Fruit fly (Drosophila melanogaster) whole organism, adult: ENCODE results near the gene jigr1.

Experiments used
- CG11617 ChIP-seq: fragments of 200-800 bp; sonication (Bioruptor generic); optimal IDR thresholded peaks from 2 replicates; lab custom pipeline; 2017; ENCODE audit warnings: mild to moderate bottlenecking, missing biosample characterization, missing genetic modification reagents, missing genetic modification characterization
- CG12768 ChIP-seq: fragments of 200-800 bp; sonication (Bioruptor generic); optimal IDR thresholded peaks from 2 replicates; lab custom pipeline; 2017; ENCODE audit warnings: missing biosample characterization, missing genetic modification characterization, mild to moderate bottlenecking, moderate library complexity, missing genetic modification reagents
- CG14711 ChIP-seq: fragments of 200-800 bp; sonication (Bioruptor generic); optimal IDR thresholded peaks from 2 replicates; lab custom pipeline; 2018; ENCODE audit warnings: missing biosample characterization, mild to moderate bottlenecking, missing genetic modification characterization, moderate library complexity
- CG1620 ChIP-seq: fragments of 200-800 bp; sonication (Bioruptor generic); optimal IDR thresholded peaks from 2 replicates; lab custom pipeline; 2016; ENCODE audit warnings: missing biosample characterization, missing genetic modification characterization
- CG33017 ChIP-seq: fragments of 200-800 bp; sonication (Bioruptor generic); optimal IDR thresholded peaks from 2 replicates; lab custom pipeline; 2018; ENCODE audit warnings: missing biosample characterization, mild to moderate bottlenecking, missing genetic modification characterization, moderate library complexity
- CG5204 ChIP-seq: fragments of 200-800 bp; sonication (Bioruptor generic); optimal IDR thresholded peaks from 2 replicates; lab custom pipeline; 2016; ENCODE audit warnings: missing biosample characterization, missing genetic modification characterization
- CG7045 ChIP-seq: fragments of 200-800 bp; sonication (Bioruptor generic); optimal IDR thresholded peaks from 2 replicates; lab custom pipeline; 2017; ENCODE audit warnings: missing biosample characterization, mild to moderate bottlenecking, missing genetic modification characterization
- CG7101 ChIP-seq: fragments of 200-800 bp; sonication (Bioruptor generic); optimal IDR thresholded peaks from 2 replicates; lab custom pipeline; 2018; ENCODE audit warnings: missing biosample characterization, mild to moderate bottlenecking, missing genetic modification characterization, moderate library complexity
- Clk ChIP-seq: fragments of 200-800 bp; sonication (Bioruptor generic); optimal IDR thresholded peaks from 2 replicates; lab custom pipeline; 2017; ENCODE audit warnings: missing biosample characterization, missing genetic modification characterization
- Crg-1 ChIP-seq: fragments of 200-800 bp; sonication (Bioruptor generic); optimal IDR thresholded peaks from 2 replicates; lab custom pipeline; 2016; ENCODE audit warnings: missing biosample characterization, missing genetic modification characterization
- Hr96 ChIP-seq: fragments of 200-800 bp; sonication (Bioruptor generic); optimal IDR thresholded peaks from 2 replicates; lab custom pipeline; 2016; ENCODE audit warnings: missing biosample characterization, missing genetic modification characterization
- Mnt ChIP-seq: fragments of 200-800 bp; sonication (Bioruptor generic); optimal IDR thresholded peaks from 2 replicates; lab custom pipeline; 2016; ENCODE audit warnings: missing biosample characterization, mild to moderate bottlenecking, missing genetic modification characterization
- bab1 ChIP-seq: fragments of 200-800 bp; sonication (Bioruptor generic); optimal IDR thresholded peaks from 3 replicates; lab custom pipeline; 2019; ENCODE audit warnings: missing biosample characterization, mild to moderate bottlenecking, missing genetic modification characterization, moderate library complexity
- cic ChIP-seq: fragments of 200-800 bp; sonication (Bioruptor generic); optimal IDR thresholded peaks from 2 replicates; lab custom pipeline; 2017; ENCODE audit warnings: missing biosample characterization, mild to moderate bottlenecking, missing genetic modification characterization, moderate library complexity
- cnc ChIP-seq, 2 experiments: fragments of >200 bp; optimal IDR thresholded peaks; 2 replicates each; lab custom pipeline; 2017
- kay ChIP-seq: fragments of 200-800 bp; sonication (Bioruptor generic); peaks from one replicate; lab custom pipeline; 2016; ENCODE audit warnings: missing biosample characterization, missing genetic modification characterization, borderline replicate concordance
- ovo ChIP-seq: fragments of 200-800 bp; sonication (Bioruptor generic); optimal IDR thresholded peaks from 2 replicates; lab custom pipeline; 2016; ENCODE audit warnings: missing biosample characterization, missing genetic modification characterization
- pad ChIP-seq: fragments of 200-800 bp; sonication (Bioruptor generic); optimal IDR thresholded peaks from 3 replicates; lab custom pipeline; 2017; ENCODE audit warnings: missing biosample characterization, missing genetic modification characterization, mild to moderate bottlenecking, moderate library complexity, missing genetic modification reagents
- tj ChIP-seq: fragments of 200-800 bp; sonication (Bioruptor generic); optimal IDR thresholded peaks from 3 replicates; lab custom pipeline; 2017; ENCODE audit warnings: missing biosample characterization, mild to moderate bottlenecking, missing genetic modification characterization, moderate library complexity
- toe ChIP-seq: fragments of 200-800 bp; sonication (Bioruptor generic); optimal IDR thresholded peaks from 2 replicates; lab custom pipeline; 2016; ENCODE audit warnings: missing biosample characterization, missing genetic modification characterization

Gene jigr1

dm6 chr3R:25662358-25662757 is 24.7 kb downstream of the jigr1 start:
- no peak for TF ChIP-seq CG11617 (GFP tag; lab: Kevin White, UChicago)
- no peak for TF ChIP-seq Mnt
- TF ChIP-seq CG33017 (tag; lab: Kevin White, UChicago) = no peak
- no peak for TF ChIP-seq pad (GFP tag; lab: Kevin White, UChicago)
- no peak for TF ChIP-seq kay (GFP tag; lab: Kevin White, UChicago)
- TF ChIP-seq cnc (optimal IDR thresholded peaks at IDR 0.05; lab: Kevin White, UChicago) = no peak

dm6 chr3R:25665509-25665908 is 27.9 kb downstream of the jigr1 start, which contains the start of gene Lgr3:
Lgr3 (plus strand) TSS chr3R:25665809.
- TF ChIP-seq bab1 (GFP tag; lab: Kevin White, UChicago) = no peak
- TF ChIP-seq cnc (optimal IDR thresholded peaks at IDR 0.05; lab: Kevin White, UChicago) = no peak
- no peak for TF ChIP-seq kay (GFP tag; lab: Kevin White, UChicago)
- no peak for TF ChIP-seq CG11617 (GFP tag; lab: Kevin White, UChicago)
- no peak for TF ChIP-seq pad (GFP tag; lab: Kevin White, UChicago)
- no peak for TF ChIP-seq cic (GFP tag; lab: Kevin White, UChicago)
- no peak for TF ChIP-seq Crg-1 (GFP tag; lab: Kevin White, UChicago)
- no peak for TF ChIP-seq CG5204
- TF ChIP-seq CG33017 (tag; lab: Kevin White, UChicago) = no peak
- no peak for TF ChIP-seq CG12768 (GFP tag; lab: Kevin White, UChicago)
- no peak for TF ChIP-seq Hr96
- no peak for TF ChIP-seq CG1620 (GFP tag; lab: Kevin White, UChicago)

- TF ChIP-seq tj (GFP tag; lab: Kevin White, UChicago) = peak; percentile 2
- no peak for TF ChIP-seq pad (GFP tag; lab: Kevin White, UChicago)
- TF ChIP-seq cic (GFP tag; lab: Kevin White, UChicago) = no peak
- no peak for TF ChIP-seq CG12768 (GFP tag; lab: Kevin White, UChicago)
- TF ChIP-seq kay (GFP tag; lab: Kevin White, UChicago) = no peak
- no peak for TF ChIP-seq toe (GFP tag; lab: Kevin White, UChicago)
- TF ChIP-seq CG7101 (tag; lab: Kevin White, UChicago) = peak; percentile 28
- TF ChIP-seq CG14711 (tag; lab: Kevin White, UChicago) = peak; percentile 62
- TF ChIP-seq Hr96 = no peak
- no peak for TF ChIP-seq CG33017 (tag; lab: Kevin White, UChicago)
- no peak for TF ChIP-seq CG1620 (GFP tag; lab: Kevin White, UChicago)
- TF ChIP-seq CG11617 (GFP tag; lab: Kevin White, UChicago) = peak; percentile 39
- peak; percentile 49 for TF ChIP-seq Crg-1 (GFP tag; lab: Kevin White, UChicago)
- no peak for TF ChIP-seq cnc (optimal IDR thresholded peaks at IDR 0.05; lab: Kevin White, UChicago)
- no peak for TF ChIP-seq Clk
- no peak for TF ChIP-seq CG5204
- TF ChIP-seq ovo (GFP tag; lab: Kevin White, UChicago) = no peak
- no peak for TF ChIP-seq Mnt
- TF ChIP-seq bab1 (GFP tag; lab: Kevin White, UChicago) = peak; percentile 36
- no peak for TF ChIP-seq CG7045 (GFP tag; lab: Kevin White, UChicago)
Observed at dm6 chr3R:25678489-25679082, 40.9 kb downstream of the jigr1 start, which contains the start of the genes CG4730 and CG5039. CG4730 (minus strand) TSS chr3R:25678682. CG5039 (plus strand) TSS chr3R:25678683.

- peak; percentile 99 for TF ChIP-seq CG14711 (tag; lab: Kevin White, UChicago)
- TF ChIP-seq bab1 (GFP tag; lab: Kevin White, UChicago) = peak; percentile 98
- peak; percentile 96 for TF ChIP-seq tj (GFP tag; lab: Kevin White, UChicago)
- peak; percentile 97 for TF ChIP-seq CG11617 (GFP tag; lab: Kevin White, UChicago)
- peak; percentile 96 for TF ChIP-seq CG7045 (GFP tag; lab: Kevin White, UChicago)
- peak; percentile 92 for TF ChIP-seq Crg-1 (GFP tag; lab: Kevin White, UChicago)
- TF ChIP-seq CG7101 (tag; lab: Kevin White, UChicago) = peak; percentile 98
- TF ChIP-seq CG33017 (tag; lab: Kevin White, UChicago) = peak; percentile 98
- no peak for TF ChIP-seq cnc (optimal IDR thresholded peaks at IDR 0.05; lab: Kevin White, UChicago)
- TF ChIP-seq pad (GFP tag; lab: Kevin White, UChicago) = peak; percentile 86
- TF ChIP-seq CG12768 (GFP tag; lab: Kevin White, UChicago) = peak; percentile 95
- peak; percentile 90 for TF ChIP-seq Mnt
- peak; percentile 83 for TF ChIP-seq Clk
- no peak for TF ChIP-seq CG5204
- peak; percentile 87 for TF ChIP-seq CG1620 (GFP tag; lab: Kevin White, UChicago)
- peak; percentile 90 for TF ChIP-seq toe (GFP tag; lab: Kevin White, UChicago)
- peak; percentile 78 for TF ChIP-seq cic (GFP tag; lab: Kevin White, UChicago)
- TF ChIP-seq Hr96 = peak; percentile 78
- no peak for TF ChIP-seq kay (GFP tag; lab: Kevin White, UChicago)
- peak; percentile 92 for TF ChIP-seq ovo (GFP tag; lab: Kevin White, UChicago)
Observed at dm6 chr3R:25680528-25680927, 42.9 kb downstream of the jigr1 start, which contains the start of the genes CG4743 and Idh3g. CG4743 (minus strand) TSS chr3R:25680550. Idh3g (plus strand) TSS chr3R:25680845.

dm6 chr3R:25684859-25685258 is 47.2 kb downstream of the jigr1 start, which contains the start of gene RpL27:
RpL27 (minus strand) TSS chr3R:25685051.
- TF ChIP-seq CG33017 (tag; lab: Kevin White, UChicago) = peak; percentile 77
- TF ChIP-seq CG1620 (GFP tag; lab: Kevin White, UChicago) = peak; percentile 77
- TF ChIP-seq toe (GFP tag; lab: Kevin White, UChicago) = peak; percentile 67
- TF ChIP-seq ovo (GFP tag; lab: Kevin White, UChicago) = peak; percentile 80
- no peak for TF ChIP-seq kay (GFP tag; lab: Kevin White, UChicago)
- peak; percentile 92 for TF ChIP-seq pad (GFP tag; lab: Kevin White, UChicago)
- TF ChIP-seq Crg-1 (GFP tag; lab: Kevin White, UChicago) = peak; percentile 75
- peak; percentile 88 for TF ChIP-seq Mnt
- peak; percentile 82 for TF ChIP-seq CG7045 (GFP tag; lab: Kevin White, UChicago)
- peak; percentile 81 for TF ChIP-seq CG12768 (GFP tag; lab: Kevin White, UChicago)
- no peak for TF ChIP-seq Hr96
- peak; percentile 40 for TF ChIP-seq cic (GFP tag; lab: Kevin White, UChicago)
- TF ChIP-seq CG14711 (tag; lab: Kevin White, UChicago) = peak; percentile 69
- TF ChIP-seq bab1 (GFP tag; lab: Kevin White, UChicago) = peak; percentile 91
- TF ChIP-seq CG7101 (tag; lab: Kevin White, UChicago) = peak; percentile 89
- TF ChIP-seq CG5204 = peak; percentile 76
- TF ChIP-seq CG11617 (GFP tag; lab: Kevin White, UChicago) = peak; percentile 88
- peak; percentile 62 for TF ChIP-seq Clk
- TF ChIP-seq tj (GFP tag; lab: Kevin White, UChicago) = peak; percentile 59
- no peak for TF ChIP-seq cnc (optimal IDR thresholded peaks at IDR 0.05; lab: Kevin White, UChicago)
